Fruit fly (Drosophila melanogaster): ENCODE data around the gene FER.

Gene FER

DNA sequence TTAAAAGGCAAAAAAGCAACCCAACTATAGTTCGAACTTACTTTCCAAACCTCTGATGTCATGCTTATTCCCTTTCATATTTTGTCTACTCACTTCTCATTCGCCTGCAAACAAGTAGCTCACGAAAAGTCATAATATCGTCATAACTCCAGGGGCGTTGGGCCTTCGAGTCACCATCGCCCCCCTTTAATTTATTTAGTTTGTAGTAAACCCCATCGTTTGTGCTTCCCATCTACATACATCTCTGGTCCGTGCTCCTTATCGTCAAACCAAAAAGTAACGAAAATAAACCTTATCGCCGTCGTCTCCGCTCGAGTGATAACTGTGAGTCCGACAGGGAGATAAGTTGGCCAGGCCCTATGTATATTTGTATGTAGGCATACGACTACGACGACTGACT lies 34.6 kb upstream of the FER start (continued):
- TF ChIP-seq Blimp-1 (GFP tag; optimal IDR thresholded peaks at IDR 0.05) (peak; percentile 60), bsh (GFP tag; optimal IDR thresholded peaks at IDR 0.05) (peak in 1 of 2 experiments; percentile 65), CG34376 (GFP tag; optimal IDR thresholded peaks at IDR 0.05) (peak; percentile 92), CHES-1-like (GFP tag; optimal IDR thresholded peaks at IDR 0.05) (peak; percentile 76), jing (GFP tag; optimal IDR thresholded peaks at IDR 0.05) (no peak), CG31441 (GFP tag; IDR thresholded peaks at IDR 0.05) (peak; percentile 53), Rfx (GFP tag; IDR thresholded peaks at IDR 0.05) (peak; percentile 90), pnt (GFP tag; optimal IDR thresholded peaks at IDR 0.05) (no peak)

DNA sequence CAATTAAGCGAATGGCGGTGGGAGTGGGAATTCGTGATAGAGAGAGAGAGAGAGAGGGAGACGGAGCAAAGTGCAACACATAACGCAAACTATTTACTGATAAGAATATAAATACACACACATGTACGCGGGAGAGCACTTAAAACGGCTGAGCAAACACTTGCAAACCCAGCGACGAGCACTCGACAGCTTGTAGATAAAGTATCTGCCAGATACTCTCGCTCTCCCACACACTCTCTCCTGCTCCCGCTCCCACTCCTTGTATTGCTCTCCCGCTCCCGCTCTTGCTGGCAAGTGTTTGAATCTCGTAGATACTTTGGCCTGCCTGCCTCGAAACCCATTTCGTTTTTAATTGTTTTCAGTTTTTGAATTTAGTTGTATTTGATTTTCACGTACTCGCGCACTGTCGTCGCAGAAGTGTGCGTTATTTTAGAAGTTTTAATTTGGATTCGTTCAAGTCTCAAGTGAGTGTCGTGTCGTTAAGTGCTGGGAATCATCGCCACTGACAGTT lies 33.9 kb upstream of the FER start:
- TF ChIP-seq Bteb2 (GFP tag; optimal IDR thresholded peaks at IDR 0.05) (no peak), CG7963 (GFP tag; IDR thresholded peaks at IDR 0.05; ENCODE audit: partially characterized antibody) (no peak), CG17829 (tag; optimal IDR thresholded peaks at IDR 0.05) (peak; percentile 14), sna (GFP tag; IDR thresholded peaks at IDR 0.05; ENCODE audit: partially characterized antibody) (0 out of 2 replicates have a peak, but pooled peaks have one; percentile 21), org-1 (GFP tag; optimal IDR thresholded peaks at IDR 0.05) (peak; percentile 51), CG14014 (GFP tag; IDR thresholded peaks at IDR 0.05) (peak; percentile 65; the same call in 1 of the 2 replicates), ftz-f1 (GFP tag; optimal IDR thresholded peaks at IDR 0.05) (peak; percentile 32), zen2 (GFP tag; IDR thresholded peaks at IDR 0.05; ENCODE audit: partially characterized antibody) (peak; percentile 47), grau (tag; optimal IDR thresholded peaks at IDR 0.05) (no peak), Asciz (GFP tag; optimal IDR thresholded peaks at IDR 0.05) (peak; percentile 64), CG2875 (GFP tag; optimal IDR thresholded peaks at IDR 0.05) (peak; percentile 49), nau (GFP tag; optimal IDR thresholded peaks at IDR 0.05) (peak; percentile 75), cas (GFP tag; IDR thresholded peaks at IDR 0.05) (no peak), cwo (GFP tag; optimal IDR thresholded peaks at IDR 0.05) (peak; percentile 23), Poxn (GFP tag; IDR thresholded peaks at IDR 0.05) (no peak), CG17802 (tag; optimal IDR thresholded peaks at IDR 0.05) (no peak), sob (GFP tag; IDR thresholded peaks at IDR 0.05) (peak; percentile 42; the same call in 1 of the 2 replicates), otp (GFP tag; IDR thresholded peaks at IDR 0.05) (peak; percentile 69; the same call in 1 of the 3 replicates), CG11504 (tag; optimal IDR thresholded peaks at IDR 0.05) (peak; percentile 27), CTCF (GFP tag; optimal IDR thresholded peaks at IDR 0.05) (peak; percentile 1), ac (GFP tag; optimal IDR thresholded peaks at IDR 0.05) (peak; percentile 8), schlank (tag; optimal IDR thresholded peaks at IDR 0.05) (peak; percentile 41), CG4730 (GFP tag; IDR thresholded peaks at IDR 0.05) (no peak), CG2678 (tag; optimal IDR thresholded peaks at IDR 0.05) (peak; percentile 29), CG8924 (tag; optimal IDR thresholded peaks at IDR 0.05) (peak; percentile 14), CG11696 (GFP tag; IDR thresholded peaks at IDR 0.05) (no peak), CG12219 (GFP tag; optimal IDR thresholded peaks at IDR 0.05) (peak; percentile 27), tin (GFP tag; optimal IDR thresholded peaks at IDR 0.05) (peak; percentile 9), lov (optimal IDR thresholded peaks at IDR 0.05) (no peak), lov (GFP tag; IDR thresholded peaks at IDR 0.05) (no peak), CG16779 (GFP tag; IDR thresholded peaks at IDR 0.05) (0 out of 2 replicates have a peak, but pooled peaks have one; percentile 30), pzg (GFP tag; optimal IDR thresholded peaks at IDR 0.05) (no peak), Gsc (GFP tag; IDR thresholded peaks at IDR 0.05) (no peak), CG6791 (GFP tag; IDR thresholded peaks at IDR 0.05; ENCODE audit: partially characterized antibody) (no peak), insv (GFP tag; optimal IDR thresholded peaks at IDR 0.05) (peak in 1 of 2 experiments; percentile 86), lab (GFP tag; optimal IDR thresholded peaks at IDR 0.05) (peak; percentile 87), CG13287 (GFP tag; IDR thresholded peaks at IDR 0.05; ENCODE audit: partially characterized antibody) (peak; percentile 45; the same call in 1 of the 2 replicates), vnd (GFP tag; IDR thresholded peaks at IDR 0.05; ENCODE audit: partially characterized antibody) (0 out of 3 replicates have a peak, but pooled peaks have one; percentile 33), CG11456 (GFP tag; IDR thresholded peaks at IDR 0.05) (no peak), rib (GFP tag; IDR thresholded peaks at IDR 0.05) (peak; percentile 81), ind (GFP tag; optimal IDR thresholded peaks at IDR 0.05) (no peak)

All from whole organism, embryonic.